Fruit fly (Drosophila melanogaster) whole organism: ENCODE measurements around the gene gdl.

ENCODE experiments used
- CG8478 ChIP-seq: fragments of >200 bp; optimal IDR thresholded peaks from 2 replicates; lab custom pipeline; 2018; ENCODE audit warnings: inconsistent platforms
- Dll ChIP-seq: fragments of >200 bp; optimal IDR thresholded peaks from 2 replicates; lab custom pipeline; 2017
- pan ChIP-seq: fragments of >200 bp; optimal IDR thresholded peaks from 2 replicates; lab custom pipeline; 2017
- psq ChIP-seq: fragments of >200 bp; optimal IDR thresholded peaks from 2 replicates; lab custom pipeline; 2017
- usp ChIP-seq: fragments of >200 bp; optimal IDR thresholded peaks from 2 replicates; lab custom pipeline; 2017; ENCODE audit warnings: missing biosample characterization, missing genetic modification characterization, mixed read lengths

dm6 chr3L:15506174-15506926 lies 2.9 kb upstream of the gdl start:
- TF ChIP-seq usp (GFP tag; lab: Kevin White, UChicago) (no peak), CG8478 (lab: Kevin White, UChicago) (no peak), Dll (lab: Kevin White, UChicago) (no peak), psq (lab: Kevin White, UChicago) (no peak), pan (no peak)
